In genomic region chrIV:12891080-12891479, ce11 we compare ENCODE assay signal across 5 worm cellular contexts.
TF ChIP-seq lines count a peak whose summit lies in the region.

No protein-coding gene starts in this region.

TF ChIP-seq in whole organism, L1 larva, 84 proteins besides CTCF, POLR2A, EP300 and RAD21:
- TF ChIP-seq Y116A8C.19 (tag; optimal IDR thresholded peaks at IDR 0.05; lab: Kevin White, UChicago; ENCODE audit: borderline replicate concordance) (no peak), elt-2 (tag; optimal IDR thresholded peaks at IDR 0.05; lab: Kevin White, UChicago) (peak; percentile 17)

TF ChIP-seq in whole organism, L2 larva, 48 proteins besides CTCF, POLR2A, EP300 and RAD21:
- TF ChIP-seq ZK546.5 (tag; optimal IDR thresholded peaks at IDR 0.05; lab: Kevin White, UChicago): no peak
- no peak for TF ChIP-seq unc-62 (GFP tag; optimal IDR thresholded peaks at IDR 0.05; lab: Kevin White, UChicago)
- TF ChIP-seq lin-11 (tag; optimal IDR thresholded peaks at IDR 0.05; lab: Kevin White, UChicago): no peak
- peak; percentile 45 for TF ChIP-seq fos-1 (tag; optimal IDR thresholded peaks at IDR 0.05; lab: Kevin White, UChicago)
- TF ChIP-seq mdl-1 (tag; optimal IDR thresholded peaks at IDR 0.05; lab: Kevin White, UChicago): no peak
- no peak for TF ChIP-seq nhr-12 (tag; optimal IDR thresholded peaks at IDR 0.05; lab: Kevin White, UChicago)
- TF ChIP-seq crh-2 (tag; optimal IDR thresholded peaks at IDR 0.05; lab: Kevin White, UChicago): no peak
- TF ChIP-seq ceh-82 (tag; optimal IDR thresholded peaks at IDR 0.05; lab: Kevin White, UChicago): no peak
- TF ChIP-seq unc-39 (tag; optimal IDR thresholded peaks at IDR 0.05; lab: Kevin White, UChicago): no peak
- TF ChIP-seq sma-9 (GFP tag; optimal IDR thresholded peaks at IDR 0.05; lab: Kevin White, UChicago): peak; percentile 89
- no peak for TF ChIP-seq sma-9 (tag; optimal IDR thresholded peaks at IDR 0.05; lab: Kevin White, UChicago)
- no peak for TF ChIP-seq zag-1 (tag; optimal IDR thresholded peaks at IDR 0.05; lab: Kevin White, UChicago)
- no peak for TF ChIP-seq peb-1 (tag; optimal IDR thresholded peaks at IDR 0.05; lab: Kevin White, UChicago)
- TF ChIP-seq elt-3 (tag; optimal IDR thresholded peaks at IDR 0.05; lab: Kevin White, UChicago): no peak
- TF ChIP-seq ztf-4 (tag; optimal IDR thresholded peaks at IDR 0.05; lab: Kevin White, UChicago): no peak
- no peak for TF ChIP-seq sem-4 (tag; optimal IDR thresholded peaks at IDR 0.05; lab: Kevin White, UChicago)

TF ChIP-seq in whole organism, L3 larva, 47 proteins besides CTCF, POLR2A, EP300 and RAD21:
- TF ChIP-seq pqm-1 (tag; optimal IDR thresholded peaks at IDR 0.05; lab: Kevin White, UChicago) (peak; percentile 14), elt-2 (tag; optimal IDR thresholded peaks at IDR 0.05; lab: Kevin White, UChicago) (peak; percentile 65), sea-2 (GFP tag; optimal IDR thresholded peaks at IDR 0.05; lab: Kevin White, UChicago) (no peak)

TF ChIP-seq in whole organism, L4 larva, 104 proteins besides CTCF, POLR2A, EP300 and RAD21:
- peak; percentile 62 for TF ChIP-seq pqm-1 (tag; optimal IDR thresholded peaks at IDR 0.05; lab: Kevin White, UChicago)
- peak; percentile 82 for TF ChIP-seq dmd-6 (GFP tag; IDR thresholded peaks at IDR 0.05; lab: Robert Waterston, UW)
- peak; percentile 4 for TF ChIP-seq hlh-11 (tag; optimal IDR thresholded peaks at IDR 0.05; lab: Kevin White, UChicago)
- TF ChIP-seq lin-38 (GFP tag; IDR thresholded peaks at IDR 0.05; lab: Robert Waterston, UW): no peak
- TF ChIP-seq nhr-237 (tag; optimal IDR thresholded peaks at IDR 0.05; lab: Kevin White, UChicago): no peak
- TF ChIP-seq php-3 (GFP tag; IDR thresholded peaks at IDR 0.05; lab: Robert Waterston, UW): 0 out of 2 replicates have a peak, but pooled peaks have one; percentile 47
- TF ChIP-seq dve-1 (tag; optimal IDR thresholded peaks at IDR 0.05; lab: Kevin White, UChicago; ENCODE audit: insufficient read depth): peak; percentile 66
- TF ChIP-seq nhr-76 (tag; optimal IDR thresholded peaks at IDR 0.05; lab: Kevin White, UChicago): no peak
- TF ChIP-seq mep-1 (tag; optimal IDR thresholded peaks at IDR 0.05; lab: Kevin White, UChicago): no peak
- TF ChIP-seq Y105C5A.15 (GFP tag; IDR thresholded peaks at IDR 0.05; lab: Robert Waterston, UW): no peak
- TF ChIP-seq fos-1 (tag; optimal IDR thresholded peaks at IDR 0.05; lab: Kevin White, UChicago): no peak
- TF ChIP-seq nhr-28 (tag; optimal IDR thresholded peaks at IDR 0.05; lab: Kevin White, UChicago): peak; percentile 64
- no peak for TF ChIP-seq lin-13 (GFP tag; optimal IDR thresholded peaks at IDR 0.05; lab: Kevin White, UChicago)
- TF ChIP-seq daf-16 (GFP tag; optimal IDR thresholded peaks at IDR 0.05; lab: Kevin White, UChicago): no peak
- peak; percentile 47 for TF ChIP-seq daf-16 (tag; optimal IDR thresholded peaks at IDR 0.05; lab: Kevin White, UChicago)

TF ChIP-seq in whole organism, young adult, 124 proteins besides CTCF, POLR2A, EP300 and RAD21:
- no peak for TF ChIP-seq zim-3 (tag; optimal IDR thresholded peaks at IDR 0.05; lab: Kevin White, UChicago)
- TF ChIP-seq cebp-1 (GFP tag; IDR thresholded peaks at IDR 0.05; lab: Robert Waterston, UW): no peak
- TF ChIP-seq cebp-1 (tag; optimal IDR thresholded peaks at IDR 0.05; lab: Kevin White, UChicago): peak; percentile 22
- no peak for TF ChIP-seq F57C9.4 (tag; optimal IDR thresholded peaks at IDR 0.05; lab: Kevin White, UChicago)
- TF ChIP-seq somi-1 (GFP tag; optimal IDR thresholded peaks at IDR 0.05; lab: Kevin White, UChicago): no peak
- TF ChIP-seq Y67H2A.10 (GFP tag; conservative IDR thresholded peaks at IDR 0.05; lab: Robert Waterston, UW): no peak
